Worm (Caenorhabditis elegans) whole organism, L3 larva: ENCODE measurements around the gene cpg-2.

Experiments
- R02D3.7 ChIP-seq: fragments of 150-350 bp; optimal IDR thresholded peaks from 2 replicates; lab custom pipeline; 2014; ENCODE audit warnings: missing biosample characterization, missing genetic modification characterization
- aly-2 ChIP-seq: fragments of 150-350 bp; optimal IDR thresholded peaks from 2 replicates; lab custom pipeline; 2014; ENCODE audit warnings: missing biosample characterization, missing genetic modification characterization
- lin-15B ChIP-seq: fragments of 150-350 bp; optimal IDR thresholded peaks from 2 replicates; lab custom pipeline; 2014; ENCODE audit warnings: missing biosample characterization, missing genetic modification characterization
- lin-39 ChIP-seq: fragments of 150-350 bp; optimal IDR thresholded peaks from 2 replicates; lab custom pipeline; 2018; ENCODE audit warnings: missing biosample characterization, missing genetic modification reagents, missing genetic modification characterization
- lsy-12 ChIP-seq: sonication (generic microtip); optimal IDR thresholded peaks from 2 replicates; lab custom pipeline; 2016; ENCODE audit warnings: mild to moderate bottlenecking, missing genetic modification characterization, missing compliant biosample characterization
- skn-1 ChIP-seq: fragments of 150-350 bp; optimal IDR thresholded peaks from 2 replicates; lab custom pipeline; 2014; ENCODE audit warnings: missing biosample characterization, missing genetic modification characterization
- snpc-4 ChIP-seq: fragments of 150-350 bp; optimal IDR thresholded peaks from 2 replicates; lab custom pipeline; 2014; ENCODE audit warnings: missing biosample characterization, missing genetic modification characterization
- unc-62 ChIP-seq: fragments of 150-350 bp; sonication (generic microtip); optimal IDR thresholded peaks from 4 replicates; lab custom pipeline; 2014; ENCODE audit warnings: missing biosample characterization, missing genetic modification reagents, missing genetic modification characterization

- no peak for TF ChIP-seq snpc-4 (tag; lab: Kevin White, UChicago)
- no peak for TF ChIP-seq aly-2 (tag; lab: Kevin White, UChicago)
- no peak for TF ChIP-seq R02D3.7 (tag; lab: Kevin White, UChicago)
- TF ChIP-seq lin-15B (tag; lab: Kevin White, UChicago), result no peak
- no peak for TF ChIP-seq unc-62 (GFP tag; lab: Kevin White, UChicago)
- no peak for TF ChIP-seq lin-39 (tag; lab: Kevin White, UChicago)
- TF ChIP-seq skn-1 (tag; lab: Kevin White, UChicago), result no peak
- no peak for TF ChIP-seq lsy-12 (tag; lab: Kevin White, UChicago)
Observed at ce11 chrIII:7076386-7076785, 27.4 kb downstream of the cpg-2 start, which contains the start of gene ZK418.13.
